ENCODE assay signal across 3 fruit fly cellular contexts in genomic region chr3R:5278627-5279026, dm6.
TF ChIP-seq lines count a peak whose summit lies in the region.

No protein-coding gene starts in this region.

- TF ChIP-seq CTCF in whole organism, embryonic (GFP tag; optimal IDR thresholded peaks at IDR 0.05; lab: Kevin White, UChicago): no peak

TF ChIP-seq in whole organism, adult, 20 proteins besides CTCF, POLR2A, EP300 and RAD21:
- no peak for TF ChIP-seq CG1620 (GFP tag; optimal IDR thresholded peaks at IDR 0.05; lab: Kevin White, UChicago)
- no peak for TF ChIP-seq Crg-1 (GFP tag; optimal IDR thresholded peaks at IDR 0.05; lab: Kevin White, UChicago)
- TF ChIP-seq Clk (GFP tag; optimal IDR thresholded peaks at IDR 0.05; lab: Kevin White, UChicago): no peak
- TF ChIP-seq CG12768 (GFP tag; optimal IDR thresholded peaks at IDR 0.05; lab: Kevin White, UChicago): peak; percentile 1
- no peak for TF ChIP-seq cic (GFP tag; optimal IDR thresholded peaks at IDR 0.05; lab: Kevin White, UChicago)
- TF ChIP-seq CG11617 (GFP tag; optimal IDR thresholded peaks at IDR 0.05; lab: Kevin White, UChicago): no peak
- TF ChIP-seq bab1 (GFP tag; optimal IDR thresholded peaks at IDR 0.05; lab: Kevin White, UChicago): no peak
- no peak for TF ChIP-seq Hr96 (GFP tag; optimal IDR thresholded peaks at IDR 0.05; lab: Kevin White, UChicago)

TF ChIP-seq in whole organism, embryonic, 481 proteins besides CTCF, POLR2A, EP300 and RAD21:
- TF ChIP-seq ro (GFP tag; IDR thresholded peaks at IDR 0.05; lab: Robert Waterston, UW): no peak
- TF ChIP-seq CG18262 (tag; optimal IDR thresholded peaks at IDR 0.05; lab: Kevin White, UChicago): no peak
- no peak for TF ChIP-seq her (GFP tag; optimal IDR thresholded peaks at IDR 0.05; lab: Kevin White, UChicago)
- no peak for TF ChIP-seq ssp (GFP tag; IDR thresholded peaks at IDR 0.05; lab: Robert Waterston, UW)
- TF ChIP-seq Chrac-16 (GFP tag; optimal IDR thresholded peaks at IDR 0.05; lab: Kevin White, UChicago): no peak
- peak in 1 of 2 experiments; percentile 68 for TF ChIP-seq Pdp1 (GFP tag; optimal IDR thresholded peaks at IDR 0.05; lab: Kevin White, UChicago)
- TF ChIP-seq HHEX (GFP tag; optimal IDR thresholded peaks at IDR 0.05; lab: Kevin White, UChicago): no peak
- peak; percentile 11 for TF ChIP-seq CG18599 (GFP tag; optimal IDR thresholded peaks at IDR 0.05; lab: Kevin White, UChicago)
- peak; percentile 44 for TF ChIP-seq ftz-f1 (GFP tag; optimal IDR thresholded peaks at IDR 0.05; lab: Kevin White, UChicago)
- peak; percentile 83 for TF ChIP-seq CG34376 (GFP tag; optimal IDR thresholded peaks at IDR 0.05; lab: Kevin White, UChicago)
- TF ChIP-seq cwo (GFP tag; optimal IDR thresholded peaks at IDR 0.05; lab: Kevin White, UChicago): peak; percentile 17
- no peak for TF ChIP-seq CG9932 (GFP tag; IDR thresholded peaks at IDR 0.05; lab: Robert Waterston, UW)
- no peak for TF ChIP-seq BEAF-32 (GFP tag; optimal IDR thresholded peaks at IDR 0.05; lab: Kevin White, UChicago)
- peak; percentile 51; the same call in 1 of the 2 replicates for TF ChIP-seq Adf1 (GFP tag; IDR thresholded peaks at IDR 0.05; lab: Robert Waterston, UW)
- no peak for TF ChIP-seq CG5180 (GFP tag; optimal IDR thresholded peaks at IDR 0.05; lab: Kevin White, UChicago)
- no peak for TF ChIP-seq H2.0 (GFP tag; IDR thresholded peaks at IDR 0.05; lab: Robert Waterston, UW)
- 0 out of 2 replicates have a peak, but pooled peaks have one; percentile 40 for TF ChIP-seq rib (GFP tag; IDR thresholded peaks at IDR 0.05; lab: Robert Waterston, UW)
- TF ChIP-seq CG4730 (GFP tag; IDR thresholded peaks at IDR 0.05; lab: Robert Waterston, UW): no peak
- TF ChIP-seq wek (GFP tag; optimal IDR thresholded peaks at IDR 0.05; lab: Kevin White, UChicago): no peak
- no peak for TF ChIP-seq Dp (GFP tag; optimal IDR thresholded peaks at IDR 0.05; lab: Kevin White, UChicago)
- no peak for TF ChIP-seq CG2678 (tag; optimal IDR thresholded peaks at IDR 0.05; lab: Kevin White, UChicago)
- TF ChIP-seq mirr (GFP tag; optimal IDR thresholded peaks at IDR 0.05; lab: Kevin White, UChicago): peak; percentile 57
- no peak for TF ChIP-seq NFAT (GFP tag; IDR thresholded peaks at IDR 0.05; lab: Robert Waterston, UW)
- TF ChIP-seq CG18619 (GFP tag; optimal IDR thresholded peaks at IDR 0.05; lab: Kevin White, UChicago): no peak
- no peak for TF ChIP-seq Hr78 (GFP tag; optimal IDR thresholded peaks at IDR 0.05; lab: Kevin White, UChicago)
- TF ChIP-seq amos (GFP tag; IDR thresholded peaks at IDR 0.05; lab: Robert Waterston, UW; ENCODE audit: partially characterized antibody): no peak
- TF ChIP-seq grn (GFP tag; optimal IDR thresholded peaks at IDR 0.05; lab: Kevin White, UChicago): peak; percentile 94
- TF ChIP-seq CG8388 (GFP tag; optimal IDR thresholded peaks at IDR 0.05; lab: Kevin White, UChicago): no peak
- TF ChIP-seq sug (tag; optimal IDR thresholded peaks at IDR 0.05; lab: Kevin White, UChicago): peak; percentile 99
- TF ChIP-seq bowl (GFP tag; IDR thresholded peaks at IDR 0.05; lab: Robert Waterston, UW): no peak
- TF ChIP-seq CG12071 (GFP tag; optimal IDR thresholded peaks at IDR 0.05; lab: Kevin White, UChicago): no peak
- peak; percentile 81 for TF ChIP-seq lab (GFP tag; optimal IDR thresholded peaks at IDR 0.05; lab: Kevin White, UChicago)
- peak; percentile 28 for TF ChIP-seq CG13624 (GFP tag; optimal IDR thresholded peaks at IDR 0.05; lab: Kevin White, UChicago)
- TF ChIP-seq gro (GFP tag; optimal IDR thresholded peaks at IDR 0.05; lab: Kevin White, UChicago): peak; percentile 82
- no peak for TF ChIP-seq Ada2b (GFP tag; IDR thresholded peaks at IDR 0.05; lab: Robert Waterston, UW)
- no peak for TF ChIP-seq vfl (GFP tag; optimal IDR thresholded peaks at IDR 0.05; lab: Kevin White, UChicago)
- no peak for TF ChIP-seq Lim3 (GFP tag; IDR thresholded peaks at IDR 0.05; lab: Robert Waterston, UW)
- TF ChIP-seq Hey (tag; optimal IDR thresholded peaks at IDR 0.05; lab: Kevin White, UChicago): peak; percentile 27
- TF ChIP-seq exex (tag; optimal IDR thresholded peaks at IDR 0.05; lab: Kevin White, UChicago): peak; percentile 92

TF ChIP-seq in whole organism, prepupa, 60 proteins besides CTCF, POLR2A, EP300 and RAD21:
- TF ChIP-seq vri (GFP tag; optimal IDR thresholded peaks at IDR 0.05; lab: Kevin White, UChicago) (peak; percentile 81), Ets96B (tag; optimal IDR thresholded peaks at IDR 0.05; lab: Kevin White, UChicago) (no peak)
